Worm (Caenorhabditis elegans) whole organism, L3 larva: ENCODE measurements around the gene F09A5.3.

Experiments used
- daf-12 ChIP-seq: fragments of 150-350 bp; optimal IDR thresholded peaks from 2 replicates; lab custom pipeline; 2014; ENCODE audit warnings: missing biosample characterization, missing genetic modification reagents, missing genetic modification characterization
- lin-39 ChIP-seq: fragments of 150-350 bp; optimal IDR thresholded peaks from 2 replicates; lab custom pipeline; 2018; ENCODE audit warnings: missing biosample characterization, missing genetic modification reagents, missing genetic modification characterization
- mdl-1 ChIP-seq: fragments of 150-350 bp; optimal IDR thresholded peaks from 2 replicates; lab custom pipeline; 2014; ENCODE audit warnings: missing biosample characterization, missing genetic modification characterization
- nhr-11 ChIP-seq: fragments of 150-350 bp; optimal IDR thresholded peaks from 2 replicates; lab custom pipeline; 2014; ENCODE audit warnings: missing biosample characterization, missing genetic modification characterization
- pha-4 ChIP-seq: fragments of 150-350 bp; optimal IDR thresholded peaks from 2 replicates; lab custom pipeline; 2014; ENCODE audit warnings: missing biosample characterization, missing genetic modification reagents, missing genetic modification characterization
- zag-1 ChIP-seq: fragments of 150-350 bp; optimal IDR thresholded peaks from 2 replicates; lab custom pipeline; 2014; ENCODE audit warnings: missing biosample characterization, missing genetic modification characterization
- ztf-11 ChIP-seq: fragments of 150-350 bp; optimal IDR thresholded peaks from 2 replicates; lab custom pipeline; 2014; ENCODE audit warnings: missing biosample characterization, missing genetic modification characterization
- ztf-4 ChIP-seq: fragments of 150-350 bp; optimal IDR thresholded peaks from 2 replicates; lab custom pipeline; 2014; ENCODE audit warnings: missing biosample characterization, missing genetic modification characterization

DNA sequence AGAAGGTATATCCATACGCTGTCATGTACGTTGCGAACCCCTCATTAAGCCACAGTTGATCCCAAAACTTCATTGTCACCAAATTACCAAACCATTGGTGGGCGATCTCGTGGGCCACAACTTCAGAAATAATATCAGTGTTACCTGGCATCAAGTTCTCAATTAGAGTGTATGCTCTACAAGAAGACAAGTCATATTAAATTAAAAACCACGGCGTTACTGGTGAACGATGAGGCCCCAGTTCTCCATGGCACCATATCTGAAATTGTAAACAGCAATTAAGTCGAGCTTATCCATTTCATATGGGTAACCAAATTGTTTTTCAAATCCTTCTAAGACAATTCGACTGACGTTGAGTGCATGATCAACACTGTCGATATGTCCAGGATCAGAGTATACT, 38.6 kb upstream of the F09A5.3 start:
- TF ChIP-seq zag-1 (tag; lab: Kevin White, UChicago) (no peak), nhr-11 (tag; lab: Kevin White, UChicago) (no peak), lin-39 (tag; lab: Kevin White, UChicago) (no peak), mdl-1 (tag; lab: Kevin White, UChicago) (no peak), daf-12 (tag; lab: Kevin White, UChicago) (no peak), ztf-11 (tag; lab: Kevin White, UChicago) (no peak), ztf-4 (tag; lab: Kevin White, UChicago) (no peak), pha-4 (tag; lab: Kevin White, UChicago) (no peak)
